Worm (Caenorhabditis elegans): ENCODE results near the gene sre-50.

ce11 chrII:12296591-12296990 is 6.7 kb upstream of the sre-50 start:
- no peak for TF ChIP-seq nhr-27 (tag; optimal IDR thresholded peaks at IDR 0.05)
- no peak for TF ChIP-seq F57A8.1 (GFP tag; optimal IDR thresholded peaks at IDR 0.05)
- TF ChIP-seq unc-62 (GFP tag; optimal IDR thresholded peaks at IDR 0.05), result no peak

All from whole organism, young adult.